Worm (Caenorhabditis elegans): ENCODE measurements around the gene srh-279.

srh-279 gene

ce11 chrV:16182918-16183317 lies 9.3 kb upstream of the srh-279 start, which contains the start of gene srh-277:
Gene srh-277, plus strand, starts transcription at chrV:16183218.
- TF ChIP-seq dmd-8 (GFP tag; IDR thresholded peaks at IDR 0.05): no peak
- no peak for TF ChIP-seq lin-29 (GFP tag; IDR thresholded peaks at IDR 0.05)
- no peak for TF ChIP-seq nhr-41 (GFP tag; IDR thresholded peaks at IDR 0.05)
- no peak for TF ChIP-seq lir-3 (tag; optimal IDR thresholded peaks at IDR 0.05)
- TF ChIP-seq zfp-3 (GFP tag; conservative IDR thresholded peaks at IDR 0.05): no peak
- no peak for TF ChIP-seq daf-19 (GFP tag; conservative IDR thresholded peaks at IDR 0.05)
- TF ChIP-seq nhr-28 (tag; optimal IDR thresholded peaks at IDR 0.05): no peak
- TF ChIP-seq daf-12 (tag; optimal IDR thresholded peaks at IDR 0.05): no peak
- TF ChIP-seq pha-4 (GFP tag; IDR thresholded peaks at IDR 0.05): no peak
- no peak for TF ChIP-seq pha-4 (tag; optimal IDR thresholded peaks at IDR 0.05)
- no peak for TF ChIP-seq T20F7.1 (GFP tag; optimal IDR thresholded peaks at IDR 0.05)
- TF ChIP-seq ceh-20 (GFP tag; IDR thresholded peaks at IDR 0.05): no peak
- no peak for TF ChIP-seq nhr-11 (tag; optimal IDR thresholded peaks at IDR 0.05)
- TF ChIP-seq R02D3.7 (tag; optimal IDR thresholded peaks at IDR 0.05): no peak
- TF ChIP-seq ztf-7 (tag; optimal IDR thresholded peaks at IDR 0.05): no peak
- no peak for TF ChIP-seq dmd-9 (GFP tag; IDR thresholded peaks at IDR 0.05)
- no peak for TF ChIP-seq mep-1 (tag; optimal IDR thresholded peaks at IDR 0.05)
- TF ChIP-seq ceh-62 (tag; optimal IDR thresholded peaks at IDR 0.05): no peak
- TF ChIP-seq unc-39 (tag; optimal IDR thresholded peaks at IDR 0.05): no peak

- TF ChIP-seq F49E8.2 (tag; optimal IDR thresholded peaks at IDR 0.05; ENCODE audit: borderline replicate concordance): no peak
- TF ChIP-seq ces-1 (GFP tag; optimal IDR thresholded peaks at IDR 0.05): no peak
- no peak for TF ChIP-seq unc-39 (tag; optimal IDR thresholded peaks at IDR 0.05)
- TF ChIP-seq lim-7 (GFP tag; IDR thresholded peaks at IDR 0.05): no peak
- TF ChIP-seq daf-16 (GFP tag; optimal IDR thresholded peaks at IDR 0.05): no peak
- no peak for TF ChIP-seq daf-16 (tag; optimal IDR thresholded peaks at IDR 0.05)
- TF ChIP-seq skn-1 (tag; optimal IDR thresholded peaks at IDR 0.05): no peak
- no peak for TF ChIP-seq aha-1 (tag)
- no peak for TF ChIP-seq ztf-11 (tag; optimal IDR thresholded peaks at IDR 0.05)
- TF ChIP-seq nhr-6 (tag; optimal IDR thresholded peaks at IDR 0.05): no peak
- TF ChIP-seq madf-5 (GFP tag; IDR thresholded peaks at IDR 0.05): no peak
- no peak for TF ChIP-seq lin-13 (GFP tag; optimal IDR thresholded peaks at IDR 0.05)
- no peak for TF ChIP-seq unc-62 (GFP tag; optimal IDR thresholded peaks at IDR 0.05 in 1 of 2)
- TF ChIP-seq unc-62 (tag; optimal IDR thresholded peaks at IDR 0.05): no peak
- no peak for TF ChIP-seq F10B5.3 (tag; optimal IDR thresholded peaks at IDR 0.05)
- TF ChIP-seq snpc-4 (tag; optimal IDR thresholded peaks at IDR 0.05): no peak
- TF ChIP-seq arid-1 (GFP tag; conservative IDR thresholded peaks at IDR 0.05): no peak
- no peak for TF ChIP-seq lin-39 (tag; optimal IDR thresholded peaks at IDR 0.05)
- TF ChIP-seq hif-1 (tag; optimal IDR thresholded peaks at IDR 0.05): no peak
- no peak for TF ChIP-seq nhr-11 (tag; optimal IDR thresholded peaks at IDR 0.05)
- no peak for TF ChIP-seq ztf-7 (tag; optimal IDR thresholded peaks at IDR 0.05)
Measured at ce11 chrV:16183357-16183756, 8.9 kb upstream of the srh-279 start, which contains the start of gene srz-14. Gene srz-14, plus strand, starts transcription at chrV:16183657.

ce11 chrV:16190485-16190884 lies 1.7 kb upstream of the srh-279 start, which contains the start of gene srh-281:
Gene srh-281, plus strand, starts transcription at chrV:16190785.
- TF ChIP-seq ceh-20 (GFP tag; IDR thresholded peaks at IDR 0.05) (no peak), daf-16 (GFP tag; optimal IDR thresholded peaks at IDR 0.05) (no peak), daf-16 (tag; optimal IDR thresholded peaks at IDR 0.05) (no peak), snpc-1.2 (GFP tag; IDR thresholded peaks at IDR 0.05) (no peak), php-3 (GFP tag; IDR thresholded peaks at IDR 0.05) (no peak), arid-1 (GFP tag; conservative IDR thresholded peaks at IDR 0.05) (no peak), lin-15B (tag; optimal IDR thresholded peaks at IDR 0.05) (no peak), F10B5.3 (tag; optimal IDR thresholded peaks at IDR 0.05) (no peak), nhr-48 (tag; optimal IDR thresholded peaks at IDR 0.05) (no peak), egl-43 (GFP tag; IDR thresholded peaks at IDR 0.05) (no peak), madf-9 (GFP tag; conservative IDR thresholded peaks at IDR 0.05) (no peak), daf-8 (GFP tag; IDR thresholded peaks at IDR 0.05) (no peak)
